Worm (Caenorhabditis elegans) whole organism, L4/young adult: ENCODE measurements around the gene cest-2.3.
A peak's percentile ranks its signal among the peaks of the same experiment; 100 is the strongest.

ENCODE experiments used
- W03F9.2 ChIP-seq: fragments of 150-350 bp; optimal IDR thresholded peaks from 2 replicates; lab custom pipeline; 2014; ENCODE audit warnings: missing biosample characterization, missing genetic modification characterization
- dao-5 ChIP-seq: sonication (generic microtip); optimal IDR thresholded peaks from 2 replicates; lab custom pipeline; 2016; ENCODE audit warnings: missing genotype, missing genetic modification characterization, moderate library complexity, missing compliant biosample characterization
- him-1 ChIP-seq: sonication (generic microtip); optimal IDR thresholded peaks from 2 replicates; lab custom pipeline; 2016; ENCODE audit warnings: missing genotype, missing genetic modification reagents, missing genetic modification characterization, missing compliant biosample characterization

Gene cest-2.3

ce11 chrV:14187104-14187503 lies 4.3 kb upstream of the cest-2.3 start:
- TF ChIP-seq dao-5 (tag; lab: Kevin White, UChicago), result no peak
- no peak for TF ChIP-seq him-1 (tag; lab: Kevin White, UChicago)
- no peak for TF ChIP-seq W03F9.2

DNA sequence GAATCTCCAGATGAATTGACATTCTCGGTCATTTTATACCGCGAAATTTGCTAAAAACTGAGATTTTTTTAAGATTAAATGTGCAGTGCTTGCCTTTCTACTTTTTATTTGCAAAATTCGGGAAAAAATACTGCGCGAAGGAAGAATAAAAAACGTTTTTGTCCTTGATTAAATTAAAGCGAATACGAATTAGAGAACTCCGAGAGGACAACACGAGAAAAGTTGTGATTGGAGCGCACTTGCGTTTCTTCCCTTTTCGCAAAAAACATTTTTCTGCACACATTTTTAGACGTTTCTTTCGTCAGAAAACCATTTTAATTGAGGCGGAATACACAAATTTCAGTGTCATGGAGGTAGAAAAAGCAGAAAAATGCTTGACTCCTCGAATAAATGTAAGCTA lies 2.7 kb upstream of the cest-2.3 start, which contains the start of the genes trm-1 and ints-2:
Gene trm-1, minus strand, starts transcription at position 175 of the 400 bp plus-strand sequence.
Gene ints-2, plus strand, starts transcription at position 249 of the 400 bp plus-strand sequence.
- no peak for TF ChIP-seq him-1 (tag; lab: Kevin White, UChicago)
- TF ChIP-seq W03F9.2, result peak; percentile 60

DNA sequence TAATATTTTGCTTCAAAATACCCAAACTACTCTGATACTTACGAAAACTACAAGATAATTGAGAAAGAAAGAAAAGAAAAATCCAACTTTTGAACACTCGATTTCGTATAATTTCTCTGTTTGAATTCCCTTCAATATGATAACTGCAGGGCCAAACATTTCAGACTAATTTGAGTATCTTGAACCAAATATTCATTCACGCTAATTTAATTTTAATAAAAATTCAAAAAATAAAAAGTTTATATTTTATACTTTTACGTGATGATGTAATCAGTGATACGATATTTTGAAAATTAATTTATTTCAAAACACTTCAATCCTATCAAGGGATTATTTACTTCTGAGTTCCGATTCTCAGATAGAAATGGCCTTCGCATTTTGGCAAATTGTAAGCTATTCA lies 2.8 kb downstream of the cest-2.3 start, which contains the start of gene ZC376.8:
Gene ZC376.8, plus strand, starts transcription at position 301 of the 400 bp plus-strand sequence.
- TF ChIP-seq dao-5 (tag; lab: Kevin White, UChicago) (no peak), W03F9.2 (no peak), him-1 (tag; lab: Kevin White, UChicago) (no peak)

- TF ChIP-seq him-1 (tag; lab: Kevin White, UChicago) (no peak), W03F9.2 (no peak), dao-5 (tag; lab: Kevin White, UChicago) (no peak)
Observed at ce11 chrV:14177657-14178129, 5.1 kb downstream of the cest-2.3 start, which contains the start of gene ceh-74. TSS of gene ceh-74 (plus strand) at chrV:14178079.

ce11 chrV:14176572-14176971 lies 6.2 kb downstream of the cest-2.3 start:
- no peak for TF ChIP-seq W03F9.2
- TF ChIP-seq dao-5 (tag; lab: Kevin White, UChicago), result no peak
- no peak for TF ChIP-seq him-1 (tag; lab: Kevin White, UChicago)

ce11 chrV:14175216-14175615 lies 7.5 kb downstream of the cest-2.3 start, which contains the start of gene cest-2.2:
TSS of gene cest-2.2 (minus strand) at chrV:14175355.
- TF ChIP-seq him-1 (tag; lab: Kevin White, UChicago) (no peak), dao-5 (tag; lab: Kevin White, UChicago) (no peak), W03F9.2 (no peak)

- TF ChIP-seq him-1 (tag; lab: Kevin White, UChicago) (no peak), W03F9.2 (no peak), dao-5 (tag; lab: Kevin White, UChicago) (no peak)
Observed at ce11 chrV:14171284-14171683, 11.5 kb downstream of the cest-2.3 start, which contains the start of gene cest-2.1. TSS of gene cest-2.1 (minus strand) at chrV:14171481.

DNA sequence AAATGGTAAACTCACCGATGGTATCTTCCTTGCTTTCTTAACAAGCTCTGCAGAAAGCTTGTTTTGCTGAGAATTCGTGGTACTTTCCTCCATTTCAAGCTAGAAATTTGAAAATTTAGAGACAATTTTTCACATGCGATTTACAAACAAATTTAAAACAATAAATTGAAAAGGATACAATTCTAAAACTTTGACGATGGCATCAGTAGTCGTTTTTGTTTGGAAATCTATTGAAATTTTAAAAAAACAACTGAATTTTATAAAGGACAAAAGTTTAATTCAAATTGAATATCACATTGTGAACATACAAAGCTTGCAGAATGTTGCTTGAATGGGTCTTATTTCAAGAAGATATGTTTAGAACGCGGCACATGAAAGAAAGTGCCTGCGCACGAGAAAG lies 15.1 kb downstream of the cest-2.3 start, which contains the start of gene ocam-1:
Gene ocam-1, minus strand, starts transcription at position 101 of the 400 bp plus-strand sequence.
- TF ChIP-seq W03F9.2, result no peak
- TF ChIP-seq dao-5 (tag; lab: Kevin White, UChicago), result no peak
- no peak for TF ChIP-seq him-1 (tag; lab: Kevin White, UChicago)

DNA sequence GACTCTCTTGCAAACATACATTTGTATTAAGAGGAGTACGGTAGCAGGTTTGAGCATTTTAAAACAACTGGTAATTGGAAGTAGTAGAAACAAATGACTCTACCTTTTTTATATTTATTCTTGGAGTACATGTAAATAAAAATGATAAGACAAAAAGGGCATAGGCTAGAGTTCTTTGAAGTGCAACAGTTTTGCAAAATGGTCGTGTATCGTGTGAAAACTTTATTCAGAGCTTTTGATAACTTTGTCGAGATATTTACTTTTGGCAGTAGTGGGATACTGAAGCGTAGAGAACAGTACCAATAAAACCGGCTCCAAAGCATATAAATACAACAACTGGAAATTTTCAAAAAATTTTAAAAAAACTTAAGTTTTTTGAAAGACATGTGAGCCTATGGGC lies 16.1 kb downstream of the cest-2.3 start, which contains the start of gene cest-1.1:
Gene cest-1.1, minus strand, starts transcription at position 101 of the 400 bp plus-strand sequence.
- no peak for TF ChIP-seq him-1 (tag; lab: Kevin White, UChicago)

DNA sequence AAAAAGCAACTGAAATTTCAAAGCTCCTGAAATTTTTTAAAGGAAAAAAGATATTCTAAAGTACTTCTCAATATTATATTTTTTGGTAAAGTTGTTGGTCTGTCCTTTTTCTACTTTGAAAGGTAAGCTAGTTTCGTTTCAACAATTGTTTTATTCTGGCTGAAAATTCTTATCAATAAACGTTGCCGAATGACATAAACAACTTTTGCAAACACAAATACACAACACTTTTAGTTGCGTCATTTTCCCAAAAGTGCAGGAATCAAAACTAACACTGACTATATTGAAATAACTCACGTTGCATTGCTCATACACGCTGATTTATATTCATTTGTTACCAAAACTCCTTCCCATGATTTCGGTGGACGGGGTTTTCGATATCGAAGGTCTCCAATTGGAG lies 17.0 kb downstream of the cest-2.3 start:
- TF ChIP-seq W03F9.2 (no peak), dao-5 (tag; lab: Kevin White, UChicago) (no peak), him-1 (tag; lab: Kevin White, UChicago) (no peak)

ce11 chrV:14162959-14163548 lies 19.7 kb downstream of the cest-2.3 start, which contains the start of gene srd-26:
TSS of gene srd-26 (minus strand) at chrV:14163009.
- no peak for TF ChIP-seq dao-5 (tag; lab: Kevin White, UChicago)
- TF ChIP-seq him-1 (tag; lab: Kevin White, UChicago), result no peak
- TF ChIP-seq W03F9.2, result no peak

DNA sequence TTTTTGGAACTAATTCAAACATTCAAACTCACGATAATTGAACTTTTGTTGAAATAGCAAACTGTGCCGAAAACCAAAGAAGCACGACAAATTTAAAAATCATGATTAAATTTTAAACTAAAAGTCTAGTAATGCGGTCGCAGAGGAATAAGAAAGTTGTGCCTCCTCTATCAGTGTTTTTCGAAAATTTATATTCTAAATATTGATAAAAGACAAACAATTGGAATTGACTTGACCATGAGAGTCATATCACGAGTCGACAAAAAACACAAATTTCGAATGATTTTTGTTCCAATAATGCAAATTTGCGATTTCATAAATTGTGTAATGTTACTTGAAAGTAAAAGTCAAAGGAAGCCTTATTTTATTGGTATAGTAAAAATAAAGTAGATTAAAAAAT lies 22.1 kb downstream of the cest-2.3 start, which contains the start of gene cest-1.2:
Gene cest-1.2, minus strand, starts transcription at position 165 of the 400 bp plus-strand sequence.
- no peak for TF ChIP-seq dao-5 (tag; lab: Kevin White, UChicago)
- TF ChIP-seq W03F9.2, result no peak
- TF ChIP-seq him-1 (tag; lab: Kevin White, UChicago), result no peak

DNA sequence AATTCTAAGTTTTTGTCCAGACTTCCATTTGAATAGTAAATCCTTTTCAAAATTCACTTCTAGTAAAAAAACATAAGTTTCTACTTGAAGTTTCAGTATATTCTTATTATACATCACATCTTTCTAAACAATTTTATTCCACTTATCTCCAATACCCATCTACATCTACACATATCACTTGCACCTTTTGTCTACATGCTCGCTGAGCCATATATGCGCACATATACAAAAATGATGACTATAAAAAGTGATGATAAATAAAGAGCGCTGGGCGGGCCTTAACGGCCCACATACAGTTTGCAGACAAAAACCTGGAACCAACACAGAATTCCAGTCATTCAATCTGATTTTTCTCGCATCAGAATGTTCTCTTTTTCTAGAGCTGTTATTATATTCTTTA lies 26.3 kb downstream of the cest-2.3 start, which contains the start of gene AH10.2:
Gene AH10.2, plus strand, starts transcription at position 301 of the 400 bp plus-strand sequence.
- TF ChIP-seq W03F9.2, result no peak
- TF ChIP-seq dao-5 (tag; lab: Kevin White, UChicago), result no peak

DNA sequence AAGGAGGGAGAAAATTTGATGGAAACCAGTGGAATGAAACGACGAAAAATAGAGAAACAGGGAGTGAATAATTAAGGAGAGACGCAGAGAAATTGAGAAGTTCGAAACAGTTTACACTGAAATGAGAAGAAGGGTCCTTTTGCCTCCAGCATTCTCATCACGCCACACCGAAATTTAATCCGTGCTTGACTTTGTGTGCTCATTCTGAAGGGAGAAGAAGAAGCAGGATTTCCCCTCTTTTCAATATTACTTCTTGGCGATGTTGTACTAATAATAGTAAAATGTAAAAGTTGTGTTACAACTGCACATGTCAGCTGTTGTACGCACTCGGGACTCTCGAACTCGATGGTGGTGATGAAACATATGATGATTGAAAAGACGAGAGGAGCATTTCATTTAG lies 29.1 kb downstream of the cest-2.3 start:
- TF ChIP-seq dao-5 (tag; lab: Kevin White, UChicago) (no peak), W03F9.2 (no peak), him-1 (tag; lab: Kevin White, UChicago) (no peak)
